Worm (Caenorhabditis elegans) whole organism, L2 larva: Measurements from ENCODE around the gene C02E7.6.

Experiments
- C34F6.9 ChIP-seq: fragments of 150-350 bp; optimal IDR thresholded peaks from 2 replicates; lab custom pipeline; 2014; ENCODE audit warnings: missing biosample characterization, missing genetic modification characterization
- F13H6.1 ChIP-seq: sonication (generic microtip); optimal IDR thresholded peaks from 2 replicates; lab custom pipeline; 2016; ENCODE audit warnings: missing genetic modification characterization, missing compliant biosample characterization
- R02D3.7 ChIP-seq: fragments of 150-350 bp; optimal IDR thresholded peaks from 2 replicates; lab custom pipeline; 2014; ENCODE audit warnings: missing biosample characterization, missing genetic modification characterization
- Y55F3AM.14 ChIP-seq: fragments of 200-800 bp; sonication (Bioruptor generic); optimal IDR thresholded peaks from 2 replicates; lab custom pipeline; 2018; ENCODE audit warnings: mild to moderate bottlenecking, missing genetic modification characterization, missing compliant biosample characterization
- alr-1 ChIP-seq: fragments of 150-350 bp; optimal IDR thresholded peaks from 2 replicates; lab custom pipeline; 2014; ENCODE audit warnings: missing biosample characterization, missing genetic modification characterization
- aly-2 ChIP-seq: fragments of 150-350 bp; optimal IDR thresholded peaks from 2 replicates; lab custom pipeline; 2014; ENCODE audit warnings: missing biosample characterization, missing genetic modification characterization
- ceh-82 ChIP-seq: fragments of 150-350 bp; optimal IDR thresholded peaks from 2 replicates; lab custom pipeline; 2014; ENCODE audit warnings: missing biosample characterization, missing genetic modification characterization
- crh-2 ChIP-seq: sonication (generic microtip); optimal IDR thresholded peaks from 2 replicates; lab custom pipeline; 2017; ENCODE audit warnings: missing biosample characterization, missing genetic modification characterization
- egl-27 ChIP-seq: sonication (generic microtip); optimal IDR thresholded peaks from 3 replicates; lab custom pipeline; 2017; ENCODE audit warnings: missing biosample characterization, missing genetic modification reagents, missing genetic modification characterization
- elt-3 ChIP-seq: sonication (generic microtip); optimal IDR thresholded peaks from 2 replicates; lab custom pipeline; 2017; ENCODE audit warnings: missing biosample characterization, missing genetic modification characterization
- fos-1 ChIP-seq: fragments of 150-350 bp; optimal IDR thresholded peaks from 2 replicates; lab custom pipeline; 2014; ENCODE audit warnings: missing biosample characterization, missing genetic modification characterization
- gmeb-1 ChIP-seq: fragments of 150-350 bp; optimal IDR thresholded peaks from 2 replicates; lab custom pipeline; 2014; ENCODE audit warnings: missing biosample characterization, missing genetic modification characterization
- lin-13 ChIP-seq: fragments of 150-350 bp; optimal IDR thresholded peaks from 2 replicates; lab custom pipeline; 2014; ENCODE audit warnings: missing biosample characterization, missing genetic modification reagents, missing genetic modification characterization
- lin-39 ChIP-seq: fragments of 150-350 bp; optimal IDR thresholded peaks from 2 replicates; lab custom pipeline; 2014; ENCODE audit warnings: missing biosample characterization, missing genetic modification reagents, missing genetic modification characterization
- mab-5 ChIP-seq: fragments of 150-350 bp; optimal IDR thresholded peaks from 2 replicates; lab custom pipeline; 2014; ENCODE audit warnings: missing biosample characterization, missing genetic modification characterization
- mbf-1 ChIP-seq: sonication (generic microtip); optimal IDR thresholded peaks from 2 replicates; lab custom pipeline; 2017; ENCODE audit warnings: missing biosample characterization, missing genetic modification characterization
- mdl-1 ChIP-seq, 2 experiments: fragments of 150-350 bp in 1 of 2; sonication (generic microtip) in 1 of 2; optimal IDR thresholded peaks; 2 replicates each; lab custom pipeline; 2017; ENCODE audit warnings: missing biosample characterization in 2 of 2, missing genetic modification characterization in 2 of 2
- nhr-11 ChIP-seq: fragments of 150-350 bp; optimal IDR thresholded peaks from 2 replicates; lab custom pipeline; 2014; ENCODE audit warnings: missing biosample characterization, missing genetic modification characterization
- nhr-129 ChIP-seq: fragments of 150-350 bp; optimal IDR thresholded peaks from 2 replicates; lab custom pipeline; 2014; ENCODE audit warnings: missing biosample characterization, missing genetic modification characterization
- nhr-237 ChIP-seq: fragments of 150-350 bp; optimal IDR thresholded peaks from 2 replicates; lab custom pipeline; 2014; ENCODE audit warnings: missing biosample characterization, missing genetic modification characterization
- nhr-25 ChIP-seq: fragments of 150-350 bp; sonication (generic microtip); optimal IDR thresholded peaks from 3 replicates; lab custom pipeline; 2014; ENCODE audit warnings: missing biosample characterization, missing genetic modification characterization
- nhr-6 ChIP-seq: fragments of 150-350 bp; optimal IDR thresholded peaks from 2 replicates; lab custom pipeline; 2014; ENCODE audit warnings: missing biosample characterization, missing genetic modification characterization
- peb-1 ChIP-seq: fragments of 150-350 bp; optimal IDR thresholded peaks from 2 replicates; lab custom pipeline; 2014; ENCODE audit warnings: missing biosample characterization, missing genetic modification characterization
- sem-4 ChIP-seq: fragments of 150-350 bp; optimal IDR thresholded peaks from 2 replicates; lab custom pipeline; 2014; ENCODE audit warnings: missing biosample characterization, missing genetic modification reagents, missing genetic modification characterization
- skn-1 ChIP-seq: sonication (generic microtip); optimal IDR thresholded peaks from 2 replicates; lab custom pipeline; 2017; ENCODE audit warnings: missing biosample characterization, missing genetic modification characterization
- sma-9 ChIP-seq, 2 experiments: fragments of 150-350 bp in 1 of 2; sonication (generic microtip) in 1 of 2; optimal IDR thresholded peaks; 2 replicates each; lab custom pipeline; 2014 to 2016; ENCODE audit warnings: missing genetic modification characterization in 2 of 2, mild to moderate bottlenecking in 1 of 2, missing biosample characterization in 1 of 2, missing compliant biosample characterization in 1 of 2, missing genetic modification reagents in 1 of 2, moderate library complexity in 1 of 2
- snpc-4 ChIP-seq: fragments of 150-350 bp; optimal IDR thresholded peaks from 2 replicates; lab custom pipeline; 2014; ENCODE audit warnings: missing biosample characterization, missing genetic modification characterization
- unc-39 ChIP-seq: fragments of 150-350 bp; optimal IDR thresholded peaks from 2 replicates; lab custom pipeline; 2014; ENCODE audit warnings: missing biosample characterization, missing genetic modification characterization
- unc-62 ChIP-seq: fragments of 150-350 bp; optimal IDR thresholded peaks from 2 replicates; lab custom pipeline; 2014; ENCODE audit warnings: missing biosample characterization, missing genetic modification reagents, missing genetic modification characterization
- zag-1 ChIP-seq: fragments of 150-350 bp; optimal IDR thresholded peaks from 2 replicates; lab custom pipeline; 2014; ENCODE audit warnings: missing biosample characterization, missing genetic modification characterization
- ztf-1 ChIP-seq: fragments of 200-800 bp; sonication (Bioruptor generic); conservative IDR thresholded peaks from 2 replicates; pipeline ENCODE4 v1.3.6; 2022; ENCODE audit warnings: missing genetic modification characterization, missing compliant biosample characterization
- ztf-11 ChIP-seq: sonication (generic microtip); optimal IDR thresholded peaks from 2 replicates; lab custom pipeline; 2017; ENCODE audit warnings: missing biosample characterization, missing genetic modification characterization
- ztf-4 ChIP-seq: fragments of 150-350 bp; optimal IDR thresholded peaks from 2 replicates; lab custom pipeline; 2014; ENCODE audit warnings: missing biosample characterization, missing genetic modification characterization

C02E7.6 gene

ce11 chrV:4948635-4949034 is 29.6 kb downstream of the C02E7.6 start, which contains the start of gene str-209:
str-209 (plus strand) TSS chrV:4948935.
- no peak for TF ChIP-seq sma-9 (GFP tag; optimal IDR thresholded peaks at IDR 0.05; lab: Kevin White, UChicago)
- no peak for TF ChIP-seq sma-9 (tag; optimal IDR thresholded peaks at IDR 0.05; lab: Kevin White, UChicago)
- TF ChIP-seq crh-2, result no peak
- TF ChIP-seq unc-62 (GFP tag; lab: Kevin White, UChicago), result no peak
- no peak for TF ChIP-seq elt-3 (tag; lab: Kevin White, UChicago)
- no peak for TF ChIP-seq unc-39 (tag; lab: Kevin White, UChicago)
- TF ChIP-seq nhr-129 (tag; lab: Kevin White, UChicago), result no peak
- no peak for TF ChIP-seq F13H6.1 (tag; lab: Kevin White, UChicago)
- no peak for TF ChIP-seq aly-2 (tag; lab: Kevin White, UChicago)
- TF ChIP-seq egl-27 (tag; lab: Kevin White, UChicago), result no peak
- TF ChIP-seq ztf-1 (GFP tag; lab: Robert Waterston, UW), result no peak
- TF ChIP-seq ceh-82 (tag; lab: Kevin White, UChicago), result no peak
- no peak for TF ChIP-seq nhr-25 (tag; lab: Kevin White, UChicago)
- TF ChIP-seq lin-39, result no peak
- TF ChIP-seq, all 48 proteins: peak for 0

DNA sequence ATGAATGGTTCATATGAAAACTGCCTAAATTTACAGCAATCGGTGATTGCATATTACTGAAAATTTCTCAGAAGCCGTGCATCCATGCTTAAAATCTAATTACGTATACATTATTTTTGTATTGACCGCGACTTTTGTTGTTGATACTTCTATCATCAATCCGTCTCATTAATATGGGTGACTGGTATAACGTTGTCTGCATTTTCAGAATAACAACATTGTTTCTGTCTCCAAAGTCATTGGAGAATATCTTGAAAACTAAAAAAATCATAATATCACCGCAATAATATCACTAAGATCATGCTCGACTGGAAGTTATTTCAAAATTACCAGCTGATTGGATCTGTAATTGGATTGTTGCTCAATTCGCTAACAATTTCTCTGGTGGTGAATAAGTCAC is 32.4 kb downstream of the C02E7.6 start, which contains the start of gene str-207:
TSS of gene str-207 (plus strand) at position 301 of the 400 bp plus-strand sequence.
- TF ChIP-seq crh-2 (no peak), sem-4 (no peak), ztf-11 (tag; lab: Kevin White, UChicago) (no peak), R02D3.7 (tag; lab: Kevin White, UChicago) (no peak), nhr-11 (tag; lab: Kevin White, UChicago) (no peak), nhr-237 (tag; lab: Kevin White, UChicago) (no peak)

- no peak for TF ChIP-seq nhr-25 (tag; lab: Kevin White, UChicago)
- no peak for TF ChIP-seq peb-1
- no peak for TF ChIP-seq ztf-4 (tag; lab: Kevin White, UChicago)
- no peak for TF ChIP-seq mab-5 (tag; lab: Kevin White, UChicago)
- TF ChIP-seq mdl-1 (tag; optimal IDR thresholded peaks at IDR 0.05; lab: Kevin White, UChicago), result no peak
- no peak for TF ChIP-seq unc-39 (tag; lab: Kevin White, UChicago)
- no peak for TF ChIP-seq ztf-1 (GFP tag; lab: Robert Waterston, UW)
- TF ChIP-seq alr-1 (tag; lab: Kevin White, UChicago), result no peak
- TF ChIP-seq zag-1 (tag; lab: Kevin White, UChicago), result no peak
- no peak for TF ChIP-seq C34F6.9 (tag; lab: Kevin White, UChicago)
- TF ChIP-seq fos-1 (tag; lab: Kevin White, UChicago), result no peak
- TF ChIP-seq skn-1, result no peak
- TF ChIP-seq nhr-6, result no peak
- no peak for TF ChIP-seq egl-27 (tag; lab: Kevin White, UChicago)
- TF ChIP-seq, all 48 proteins: peak for 0
Observed at ce11 chrV:4956529-4956928, 37.5 kb downstream of the C02E7.6 start, which contains the start of gene str-208. str-208 (plus strand) TSS chrV:4956829.

DNA sequence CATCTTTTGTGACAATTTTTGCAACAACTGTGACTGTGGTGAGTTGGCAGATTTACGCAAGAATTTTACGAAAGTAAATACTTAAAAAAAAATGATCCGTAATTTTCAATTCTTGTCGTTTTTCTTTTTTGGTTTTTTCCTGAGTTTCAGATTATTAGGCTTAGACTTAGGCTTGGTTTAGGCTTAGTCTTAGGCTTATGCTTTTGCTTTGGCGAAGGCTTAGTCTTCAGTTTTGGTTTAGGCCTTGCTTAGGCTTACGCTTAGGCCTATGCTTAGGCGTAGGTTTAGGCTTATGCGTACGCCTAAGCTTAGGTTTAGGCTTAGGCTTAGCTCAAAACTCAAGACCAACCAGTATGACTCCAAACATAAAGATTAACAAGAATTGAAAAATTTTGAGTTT is 38.6 kb downstream of the C02E7.6 start:
- TF ChIP-seq ceh-82 (tag; lab: Kevin White, UChicago) (no peak), nhr-129 (tag; lab: Kevin White, UChicago) (no peak), sma-9 (GFP tag; optimal IDR thresholded peaks at IDR 0.05; lab: Kevin White, UChicago) (no peak), sma-9 (tag; optimal IDR thresholded peaks at IDR 0.05; lab: Kevin White, UChicago) (no peak), gmeb-1 (no peak), lin-13 (GFP tag; lab: Kevin White, UChicago) (no peak), Y55F3AM.14 (GFP tag; lab: Kevin White, UChicago) (no peak), crh-2 (no peak)

DNA sequence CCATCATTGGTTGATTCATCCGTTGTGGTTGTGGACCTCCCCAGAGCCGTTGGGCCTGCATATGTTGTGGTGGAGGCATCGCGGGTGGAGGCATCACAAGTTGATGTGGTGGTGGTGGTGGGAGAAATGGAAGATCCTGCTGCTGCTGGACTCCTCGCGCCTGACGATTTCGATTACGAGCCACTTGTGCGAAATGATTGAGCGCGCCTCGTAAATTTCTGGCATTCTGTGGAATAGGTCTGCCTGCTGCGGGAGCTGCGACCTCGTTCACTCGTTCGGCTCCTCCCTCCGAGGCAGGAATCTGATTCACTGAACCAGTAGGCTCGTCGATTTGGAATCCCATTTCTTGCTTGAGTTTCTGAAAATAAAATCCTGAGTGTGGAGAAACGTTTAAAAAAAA is 41.7 kb downstream of the C02E7.6 start:
- TF ChIP-seq snpc-4 (tag; lab: Kevin White, UChicago), result no peak

ce11 chrV:4962968-4963367 is 44.0 kb downstream of the C02E7.6 start, which contains the start of gene tam-1:
tam-1 (minus strand) TSS chrV:4963102.
- TF ChIP-seq ztf-4 (tag; lab: Kevin White, UChicago) (no peak), nhr-6 (no peak), mbf-1 (tag; lab: Kevin White, UChicago) (no peak), C34F6.9 (tag; lab: Kevin White, UChicago) (peak; percentile 40)
